Fruit fly (Drosophila melanogaster) whole organism, embryonic: ENCODE data around the gene CG4133.

Source experiments
- CG10321 ChIP-seq: fragments of 200-800 bp; sonication (Bioruptor generic); IDR thresholded peaks from 2 replicates; pipeline ENCODE4 v1.3.6; 2022; ENCODE audit warnings: missing biosample characterization, missing genetic modification characterization
- CG10959 ChIP-seq: fragments of 200-800 bp; sonication (Bioruptor generic); IDR thresholded peaks from 2 replicates; pipeline ENCODE4 v1.3.6; 2022; ENCODE audit warnings: missing biosample characterization, missing genetic modification characterization
- CG11085 ChIP-seq: fragments of 200-800 bp; sonication (Bioruptor generic); IDR thresholded peaks from 2 replicates; pipeline ENCODE4 v1.3.6; 2022; ENCODE audit warnings: missing biosample characterization, missing genetic modification characterization
- CG12104 ChIP-seq: fragments of 200-800 bp; sonication (Bioruptor generic); optimal IDR thresholded peaks from 3 replicates; lab custom pipeline; 2016; ENCODE audit warnings: missing biosample characterization, missing genetic modification characterization
- CG12299 ChIP-seq: fragments of 200-800 bp; sonication (Bioruptor generic); optimal IDR thresholded peaks from 2 replicates; lab custom pipeline; 2018; ENCODE audit warnings: missing biosample characterization, mild to moderate bottlenecking, missing genetic modification characterization
- CG14710 ChIP-seq: fragments of 200-800 bp; sonication (Bioruptor generic); optimal IDR thresholded peaks from 3 replicates; lab custom pipeline; 2019; ENCODE audit warnings: missing biosample characterization, mild to moderate bottlenecking, missing genetic modification characterization, moderate library complexity
- CG1529 ChIP-seq: fragments of 200-800 bp; sonication (Bioruptor generic); optimal IDR thresholded peaks from 3 replicates; lab custom pipeline; 2018; ENCODE audit warnings: missing biosample characterization, missing genetic modification characterization
- CG16815 ChIP-seq: fragments of 200-800 bp; sonication (Bioruptor generic); optimal IDR thresholded peaks from 3 replicates; lab custom pipeline; 2017; ENCODE audit warnings: missing biosample characterization, mild to moderate bottlenecking, missing genetic modification characterization
- CG17186 ChIP-seq: fragments of 200-800 bp; sonication (Bioruptor generic); optimal IDR thresholded peaks from 3 replicates; lab custom pipeline; 2017; ENCODE audit warnings: missing biosample characterization, missing genetic modification reagents, missing genetic modification characterization
- CG17568 ChIP-seq: fragments of 200-800 bp; sonication (Bioruptor generic); optimal IDR thresholded peaks from 2 replicates; lab custom pipeline; 2018; ENCODE audit warnings: missing biosample characterization, mild to moderate bottlenecking, missing genetic modification characterization, moderate library complexity
- CG17612 ChIP-seq: fragments of 200-800 bp; sonication (Bioruptor generic); IDR thresholded peaks from 2 replicates; pipeline ENCODE4 v1.3.6; 2022; ENCODE audit warnings: missing biosample characterization, missing genetic modification characterization
- CG17802 ChIP-seq: fragments of 200-800 bp; sonication (Bioruptor generic); optimal IDR thresholded peaks from 2 replicates; lab custom pipeline; 2018; ENCODE audit warnings: missing biosample characterization, mild to moderate bottlenecking, missing genetic modification characterization, moderate library complexity
- CG18764 ChIP-seq: fragments of 200-800 bp; sonication (Bioruptor generic); optimal IDR thresholded peaks from 3 replicates; lab custom pipeline; 2016; ENCODE audit warnings: missing biosample characterization, missing genetic modification characterization
- CG2116 ChIP-seq: fragments of 200-800 bp; sonication (Bioruptor generic); optimal IDR thresholded peaks from 3 replicates; lab custom pipeline; 2018; ENCODE audit warnings: missing biosample characterization, mild to moderate bottlenecking, missing genetic modification characterization
- CG2202 ChIP-seq: fragments of 200-800 bp; sonication (Bioruptor generic); optimal IDR thresholded peaks from 2 replicates; lab custom pipeline; 2018; ENCODE audit warnings: missing biosample characterization, mild to moderate bottlenecking, missing genetic modification characterization
- CG2678 ChIP-seq: fragments of 200-800 bp; sonication (Bioruptor generic); optimal IDR thresholded peaks from 3 replicates; lab custom pipeline; 2019; ENCODE audit warnings: missing biosample characterization, mild to moderate bottlenecking, missing genetic modification characterization, moderate library complexity
- CG2712 ChIP-seq: fragments of 200-800 bp; optimal IDR thresholded peaks from 3 replicates; lab custom pipeline; 2019; ENCODE audit warnings: missing biosample characterization, mild to moderate bottlenecking, missing genetic modification characterization, moderate library complexity
- CG30431 ChIP-seq: fragments of 200-800 bp; sonication (Bioruptor generic); optimal IDR thresholded peaks from 2 replicates; lab custom pipeline; 2017; ENCODE audit warnings: missing biosample characterization, missing genetic modification characterization
- CG43689 ChIP-seq: fragments of 200-800 bp; sonication (Bioruptor generic); IDR thresholded peaks from 2 replicates; pipeline ENCODE4 v1.3.6; 2022; ENCODE audit warnings: missing biosample characterization, missing genetic modification characterization
- CG4424 ChIP-seq: fragments of 200-800 bp; sonication (Bioruptor generic); optimal IDR thresholded peaks from 3 replicates; lab custom pipeline; 2016; ENCODE audit warnings: missing biosample characterization, missing genetic modification characterization
- CG6254 ChIP-seq: fragments of 200-800 bp; sonication (Bioruptor generic); optimal IDR thresholded peaks from 3 replicates; lab custom pipeline; 2017; ENCODE audit warnings: mild to moderate bottlenecking, missing biosample characterization, missing genetic modification reagents, missing genetic modification characterization
- CG7372 ChIP-seq: fragments of 200-800 bp; sonication (Bioruptor generic); IDR thresholded peaks from 2 replicates; pipeline ENCODE4 v1.3.6; 2022; ENCODE audit warnings: missing biosample characterization, missing genetic modification characterization
- CG7556 ChIP-seq: fragments of 200-800 bp; sonication (Bioruptor generic); optimal IDR thresholded peaks from 2 replicates; lab custom pipeline; 2017; ENCODE audit warnings: missing biosample characterization, mild to moderate bottlenecking, missing genetic modification characterization
- CG7987 ChIP-seq: fragments of 200-800 bp; sonication (Bioruptor generic); optimal IDR thresholded peaks from 2 replicates; lab custom pipeline; 2018; ENCODE audit warnings: missing biosample characterization, mild to moderate bottlenecking, missing genetic modification characterization, moderate library complexity
- Dip2 ChIP-seq: fragments of 200-800 bp; sonication (Bioruptor generic); IDR thresholded peaks from 2 replicates; pipeline ENCODE4 v1.3.6; 2022; ENCODE audit warnings: missing biosample characterization, missing genetic modification characterization
- Dip3 ChIP-seq: fragments of 200-800 bp; sonication (Bioruptor generic); optimal IDR thresholded peaks from 3 replicates; lab custom pipeline; 2016; ENCODE audit warnings: missing biosample characterization, missing genetic modification characterization
- E2f1 ChIP-seq: fragments of 200-800 bp; sonication (Bioruptor generic); IDR thresholded peaks from 2 replicates; pipeline ENCODE4 v1.3.6; 2022; ENCODE audit warnings: missing biosample characterization, missing genetic modification characterization
- Gug ChIP-seq: fragments of 200-800 bp; sonication (Bioruptor generic); IDR thresholded peaks from 4 replicates; pipeline ENCODE4 v1.3.6; 2022; ENCODE audit warnings: missing biosample characterization, missing genetic modification characterization
- H15 ChIP-seq: fragments of 200-800 bp; sonication (Bioruptor generic); IDR thresholded peaks from 3 replicates; pipeline ENCODE4 v1.3.6; 2022; ENCODE audit warnings: missing biosample characterization, missing genetic modification characterization
- HLHmδ ChIP-seq: fragments of 200-800 bp; sonication (Bioruptor generic); optimal IDR thresholded peaks from 2 replicates; lab custom pipeline; 2018; ENCODE audit warnings: missing biosample characterization, mild to moderate bottlenecking, missing genetic modification characterization, moderate library complexity
- Mes4 ChIP-seq: fragments of 200-800 bp; sonication (Bioruptor generic); optimal IDR thresholded peaks from 2 replicates; lab custom pipeline; 2016; ENCODE audit warnings: missing biosample characterization, missing genetic modification characterization
- Neu2 ChIP-seq: fragments of 200-800 bp; sonication (Bioruptor generic); optimal IDR thresholded peaks from 3 replicates; lab custom pipeline; 2016; ENCODE audit warnings: missing biosample characterization, missing genetic modification characterization, borderline replicate concordance
- Nf-YA ChIP-seq: fragments of 200-800 bp; sonication (Bioruptor generic); IDR thresholded peaks from 2 replicates; pipeline ENCODE4 v1.3.6; 2022; ENCODE audit warnings: missing biosample characterization, missing genetic modification characterization
- Nf-YB ChIP-seq: fragments of 200-800 bp; sonication (Bioruptor generic); optimal IDR thresholded peaks from 3 replicates; lab custom pipeline; 2019; ENCODE audit warnings: missing biosample characterization, mild to moderate bottlenecking, missing genetic modification characterization, moderate library complexity
- Six4 ChIP-seq: fragments of 200-800 bp; sonication (Bioruptor generic); optimal IDR thresholded peaks from 2 replicates; lab custom pipeline; 2016; ENCODE audit warnings: missing biosample characterization, missing genetic modification characterization
- Stat92E ChIP-seq, 3 experiments: fragments of >200 bp in 2 of 3; fragments of 200-800 bp in 1 of 3; sonication (Bioruptor generic) in 1 of 3; optimal IDR thresholded peaks; 2 replicates each; lab custom pipeline; 2017 to 2019; ENCODE audit warnings: missing biosample characterization in 3 of 3, missing genetic modification characterization in 3 of 3, mild to moderate bottlenecking in 1 of 3, moderate library complexity in 1 of 3
- TFAM ChIP-seq: fragments of 200-800 bp; sonication (Bioruptor generic); optimal IDR thresholded peaks from 2 replicates; lab custom pipeline; 2017; ENCODE audit warnings: missing biosample characterization, missing genetic modification characterization, inconsistent platforms
- ato ChIP-seq: fragments of 200-800 bp; sonication (Bioruptor generic); IDR thresholded peaks from 2 replicates; pipeline ENCODE4 v1.3.6; 2022; ENCODE audit warnings: missing biosample characterization, missing genetic modification characterization; ENCODE audit not compliant: partially characterized antibody
- chif ChIP-seq, 2 experiments: fragments of 200-800 bp; sonication (Bioruptor generic); optimal IDR thresholded peaks; 3 replicates each; lab custom pipeline; 2016; ENCODE audit warnings: missing biosample characterization in 2 of 2, missing genetic modification characterization in 2 of 2
- ci ChIP-seq: fragments of 200-800 bp; sonication (Bioruptor generic); IDR thresholded peaks from 3 replicates; pipeline ENCODE4 v1.3.6; 2022; ENCODE audit warnings: missing biosample characterization, missing genetic modification characterization
- fd102C ChIP-seq: fragments of 200-800 bp; sonication (Bioruptor generic); optimal IDR thresholded peaks from 2 replicates; lab custom pipeline; 2018; ENCODE audit warnings: missing biosample characterization, mild to moderate bottlenecking, missing genetic modification characterization, moderate library complexity
- h ChIP-seq: fragments of >200 bp; optimal IDR thresholded peaks from 2 replicates; lab custom pipeline; 2017
- luna ChIP-seq: fragments of 200-800 bp; sonication (Bioruptor generic); optimal IDR thresholded peaks from 2 replicates; lab custom pipeline; 2016; ENCODE audit warnings: missing biosample characterization, missing genetic modification characterization
- pita ChIP-seq: fragments of 200-800 bp; sonication (Bioruptor generic); optimal IDR thresholded peaks from 2 replicates; lab custom pipeline; 2017; ENCODE audit warnings: missing biosample characterization, mild to moderate bottlenecking, missing genetic modification characterization
- psq ChIP-seq: fragments of 200-800 bp; sonication (Bioruptor generic); optimal IDR thresholded peaks from 2 replicates; lab custom pipeline; 2017; ENCODE audit warnings: missing biosample characterization, missing genetic modification characterization
- ranshi ChIP-seq: fragments of 200-800 bp; sonication (Bioruptor generic); IDR thresholded peaks from 2 replicates; pipeline ENCODE4 v1.3.6; 2022; ENCODE audit warnings: missing biosample characterization, missing genetic modification characterization
- sug ChIP-seq: fragments of 200-800 bp; optimal IDR thresholded peaks from 2 replicates; lab custom pipeline; 2019; ENCODE audit warnings: missing biosample characterization, mild to moderate bottlenecking, missing genetic modification characterization, moderate library complexity
- twi ChIP-seq: fragments of 200-800 bp; optimal IDR thresholded peaks from 2 replicates; lab custom pipeline; 2019; ENCODE audit warnings: missing biosample characterization, mild to moderate bottlenecking, missing genetic modification characterization, moderate library complexity
- usp ChIP-seq: fragments of >200 bp; optimal IDR thresholded peaks from 2 replicates; lab custom pipeline; 2017; ENCODE audit warnings: missing biosample characterization, missing genetic modification characterization
- zen ChIP-seq: fragments of 200-800 bp; sonication (Bioruptor generic); optimal IDR thresholded peaks from 3 replicates; lab custom pipeline; 2018; ENCODE audit warnings: missing biosample characterization, mild to moderate bottlenecking, missing genetic modification characterization, moderate library complexity
- zfh1 ChIP-seq: fragments of 200-800 bp; sonication (Bioruptor generic); IDR thresholded peaks from 3 replicates; pipeline ENCODE4 v1.3.6; 2022; ENCODE audit warnings: missing biosample characterization, missing genetic modification characterization

Gene CG4133

dm6 chr2L:495381-496240, 40.3 kb downstream of the CG4133 start (continued):
- no peak for TF ChIP-seq CG30431 (GFP tag; lab: Kevin White, UChicago)
- TF ChIP-seq Dip2 (GFP tag; lab: Robert Waterston, UW) = no peak
- no peak for TF ChIP-seq CG7372 (GFP tag; lab: Robert Waterston, UW)
- TF ChIP-seq CG2712 = no peak
- no peak for TF ChIP-seq Mes4 (GFP tag; lab: Kevin White, UChicago)
- no peak for TF ChIP-seq TFAM (GFP tag; lab: Kevin White, UChicago)
- no peak for TF ChIP-seq CG7987
- no peak for TF ChIP-seq Six4 (GFP tag; lab: Kevin White, UChicago)
- TF ChIP-seq zen (tag; lab: Kevin White, UChicago) = no peak
- no peak for TF ChIP-seq Gug
- no peak for TF ChIP-seq Dip3 (GFP tag; lab: Kevin White, UChicago)
- TF ChIP-seq CG14710 (tag; lab: Kevin White, UChicago) = no peak
- TF ChIP-seq zfh1 (GFP tag; lab: Robert Waterston, UW) = no peak
- TF ChIP-seq CG11085 (GFP tag; lab: Robert Waterston, UW) = no peak
- no peak for TF ChIP-seq HLHmδ
- no peak for TF ChIP-seq fd102C (GFP tag; lab: Kevin White, UChicago)
- TF ChIP-seq twi = no peak
- no peak for TF ChIP-seq luna
- no peak for TF ChIP-seq CG10321 (GFP tag; lab: Robert Waterston, UW)
- TF ChIP-seq ato (GFP tag; lab: Robert Waterston, UW) = no peak
- TF ChIP-seq CG1529 (GFP tag; lab: Kevin White, UChicago) = no peak
- TF ChIP-seq CG43689 (GFP tag; lab: Robert Waterston, UW) = no peak
- no peak for TF ChIP-seq chif (GFP tag; optimal IDR thresholded peaks at IDR 0.05; lab: Kevin White, UChicago)
- TF ChIP-seq CG17612 (GFP tag; lab: Robert Waterston, UW) = no peak
- no peak for TF ChIP-seq CG4424
- no peak for TF ChIP-seq H15 (GFP tag; lab: Robert Waterston, UW)
- TF ChIP-seq psq = no peak
- no peak for TF ChIP-seq h (lab: Kevin White, UChicago)
- no peak for TF ChIP-seq CG2678
- no peak for TF ChIP-seq CG10959 (GFP tag; lab: Robert Waterston, UW)
- peak; percentile 71 for TF ChIP-seq sug (tag; lab: Kevin White, UChicago)
- TF ChIP-seq ci (GFP tag; lab: Robert Waterston, UW) = 0 out of 3 replicates have a peak, but pooled peaks have one; percentile 31
- TF ChIP-seq CG12104 = no peak
- TF ChIP-seq Stat92E (GFP tag; optimal IDR thresholded peaks at IDR 0.05; lab: Kevin White, UChicago) = no peak
- TF ChIP-seq CG17186 (GFP tag; lab: Kevin White, UChicago) = no peak
- no peak for TF ChIP-seq usp
- TF ChIP-seq CG2202 (tag; lab: Kevin White, UChicago) = no peak
- TF ChIP-seq E2f1 (GFP tag; lab: Robert Waterston, UW) = no peak
- TF ChIP-seq CG6254 (GFP tag; lab: Kevin White, UChicago) = no peak
- TF ChIP-seq CG16815 (GFP tag; lab: Kevin White, UChicago) = no peak
- no peak for TF ChIP-seq CG7556 (GFP tag; lab: Kevin White, UChicago)
- no peak for TF ChIP-seq CG12299 (tag; lab: Kevin White, UChicago)
- no peak for TF ChIP-seq CG18764
- TF ChIP-seq CG17568 (GFP tag; lab: Kevin White, UChicago) = no peak
- TF ChIP-seq CG2116 = no peak
- TF ChIP-seq Neu2 (GFP tag; lab: Kevin White, UChicago) = no peak
- TF ChIP-seq pita (GFP tag; lab: Kevin White, UChicago) = no peak
- TF ChIP-seq Nf-YA (GFP tag; lab: Robert Waterston, UW) = no peak
- no peak for TF ChIP-seq CG17802 (tag; lab: Kevin White, UChicago)
- TF ChIP-seq ranshi (GFP tag; lab: Robert Waterston, UW) = no peak
- no peak for TF ChIP-seq Nf-YB (GFP tag; lab: Kevin White, UChicago)
